Fruit fly (Drosophila melanogaster) whole organism, embryonic: ENCODE results near the gene CG5188.

Experiments
- Awh ChIP-seq: fragments of 200-800 bp; sonication (Bioruptor generic); IDR thresholded peaks from 2 replicates; pipeline ENCODE4, ENCODE4 v1.3.6; 2022; ENCODE audit warnings: missing biosample characterization, missing genetic modification characterization
- CG10462 ChIP-seq: fragments of 200-800 bp; sonication (Bioruptor generic); optimal IDR thresholded peaks from 2 replicates; lab custom pipeline; 2016; ENCODE audit warnings: missing biosample characterization, missing genetic modification characterization
- CG10959 ChIP-seq: fragments of 200-800 bp; sonication (Bioruptor generic); IDR thresholded peaks from 2 replicates; pipeline ENCODE4 v1.3.6; 2022; ENCODE audit warnings: missing biosample characterization, missing genetic modification characterization
- CG10979 ChIP-seq: fragments of 200-800 bp; sonication (Bioruptor generic); optimal IDR thresholded peaks from 2 replicates; lab custom pipeline; 2018; ENCODE audit warnings: missing biosample characterization, mild to moderate bottlenecking, missing genetic modification characterization, moderate library complexity
- CG11247 ChIP-seq: fragments of 200-800 bp; sonication (Bioruptor generic); IDR thresholded peaks from 2 replicates; pipeline ENCODE4 v1.3.6; 2022; ENCODE audit warnings: missing biosample characterization, missing genetic modification characterization
- CG14014 ChIP-seq: fragments of 200-800 bp; sonication (Bioruptor generic); IDR thresholded peaks from 2 replicates; pipeline ENCODE4 v1.3.6; 2022; ENCODE audit warnings: missing biosample characterization, missing genetic modification characterization
- CG14050 ChIP-seq: fragments of 200-800 bp; sonication (Bioruptor generic); IDR thresholded peaks from 3 replicates; pipeline ENCODE4 v1.3.6; 2022; ENCODE audit warnings: missing biosample characterization, missing genetic modification characterization
- CG14710 ChIP-seq: fragments of 200-800 bp; sonication (Bioruptor generic); optimal IDR thresholded peaks from 3 replicates; lab custom pipeline; 2019; ENCODE audit warnings: missing biosample characterization, mild to moderate bottlenecking, missing genetic modification characterization, moderate library complexity
- CG18011 ChIP-seq: fragments of 200-800 bp; sonication (Bioruptor generic); optimal IDR thresholded peaks from 2 replicates; lab custom pipeline; 2017; ENCODE audit warnings: missing biosample characterization, missing genetic modification characterization, mild to moderate bottlenecking, moderate library complexity, missing genotype
- CG18764 ChIP-seq: fragments of 200-800 bp; sonication (Bioruptor generic); optimal IDR thresholded peaks from 3 replicates; lab custom pipeline; 2016; ENCODE audit warnings: missing biosample characterization, missing genetic modification characterization
- CG2875 ChIP-seq: fragments of 200-800 bp; sonication (Bioruptor generic); optimal IDR thresholded peaks from 2 replicates; lab custom pipeline; 2017; ENCODE audit warnings: missing biosample characterization, mild to moderate bottlenecking, missing genetic modification characterization, missing genetic modification reagents
- CG2889 ChIP-seq: fragments of 200-800 bp; sonication (Bioruptor generic); IDR thresholded peaks from 3 replicates; pipeline ENCODE4 v1.3.6; 2022; ENCODE audit warnings: missing biosample characterization, missing genetic modification characterization
- CG31224 ChIP-seq: fragments of 200-800 bp; sonication (Bioruptor generic); IDR thresholded peaks from 2 replicates; pipeline ENCODE4 v1.3.6; 2022; ENCODE audit warnings: missing biosample characterization, missing genetic modification characterization
- CG32772 ChIP-seq: fragments of 200-800 bp; sonication (Bioruptor generic); IDR thresholded peaks from 2 replicates; pipeline ENCODE4 v1.3.6; 2022; ENCODE audit warnings: missing biosample characterization, missing genetic modification characterization
- CG3281 ChIP-seq: fragments of 200-800 bp; sonication (Bioruptor generic); optimal IDR thresholded peaks from 3 replicates; lab custom pipeline; 2017; ENCODE audit warnings: missing biosample characterization, mild to moderate bottlenecking, missing genetic modification characterization
- CG4404 ChIP-seq: fragments of 200-800 bp; sonication (Bioruptor generic); IDR thresholded peaks from 2 replicates; pipeline ENCODE4 v1.3.6; 2022; ENCODE audit warnings: missing biosample characterization, missing genetic modification characterization
- CG4617 ChIP-seq: fragments of 200-800 bp; sonication (Bioruptor generic); optimal IDR thresholded peaks from 3 replicates; lab custom pipeline; 2016; ENCODE audit warnings: missing biosample characterization, missing genetic modification characterization, borderline replicate concordance
- CG6689 ChIP-seq: fragments of 200-800 bp; sonication (Bioruptor generic); IDR thresholded peaks from 2 replicates; pipeline ENCODE4 v1.3.6; 2022; ENCODE audit warnings: missing biosample characterization, missing genetic modification characterization
- CG6813 ChIP-seq: fragments of 200-800 bp; sonication (Bioruptor generic); optimal IDR thresholded peaks from 2 replicates; lab custom pipeline; 2017; ENCODE audit warnings: missing biosample characterization, missing genetic modification characterization, mild to moderate bottlenecking, moderate library complexity, missing genetic modification reagents
- CG7372 ChIP-seq: fragments of 200-800 bp; sonication (Bioruptor generic); IDR thresholded peaks from 2 replicates; pipeline ENCODE4 v1.3.6; 2022; ENCODE audit warnings: missing biosample characterization, missing genetic modification characterization
- CG8388 ChIP-seq: fragments of 200-800 bp; sonication (Bioruptor generic); optimal IDR thresholded peaks from 2 replicates; lab custom pipeline; 2019; ENCODE audit warnings: missing biosample characterization, mild to moderate bottlenecking, missing genetic modification characterization, moderate library complexity
- CG8944 ChIP-seq: fragments of 200-800 bp; sonication (Bioruptor generic); optimal IDR thresholded peaks from 3 replicates; lab custom pipeline; 2016; ENCODE audit warnings: missing biosample characterization, missing genetic modification characterization
- Camta ChIP-seq: fragments of 200-800 bp; sonication (Bioruptor generic); optimal IDR thresholded peaks from 2 replicates; lab custom pipeline; 2016; ENCODE audit warnings: missing biosample characterization, missing genetic modification characterization
- Dad ChIP-seq: fragments of 200-800 bp; sonication (Bioruptor generic); optimal IDR thresholded peaks from 3 replicates; lab custom pipeline; 2016; ENCODE audit warnings: missing biosample characterization, missing genetic modification characterization
- Dfd ChIP-seq, 2 experiments: fragments of >200 bp; optimal IDR thresholded peaks; 2 replicates each; lab custom pipeline; 2017; ENCODE audit warnings: missing biosample characterization in 2 of 2, missing genetic modification characterization in 2 of 2
- Dip3 ChIP-seq: fragments of 200-800 bp; sonication (Bioruptor generic); optimal IDR thresholded peaks from 3 replicates; lab custom pipeline; 2016; ENCODE audit warnings: missing biosample characterization, missing genetic modification characterization
- HLH3B ChIP-seq: fragments of 200-800 bp; sonication (Bioruptor generic); IDR thresholded peaks from 2 replicates; pipeline ENCODE4 v1.3.6; 2022; ENCODE audit warnings: missing biosample characterization, missing genetic modification characterization
- HmgD ChIP-seq: fragments of 200-800 bp; sonication (Bioruptor generic); optimal IDR thresholded peaks from 3 replicates; lab custom pipeline; 2016; ENCODE audit warnings: missing biosample characterization, missing genetic modification characterization
- Hr3 ChIP-seq: fragments of 200-800 bp; sonication (Bioruptor generic); optimal IDR thresholded peaks from 3 replicates; lab custom pipeline; 2016; ENCODE audit warnings: missing biosample characterization, missing genetic modification characterization
- Hr78 ChIP-seq, 2 experiments: fragments of 200-800 bp in 1 of 2; fragments of >200 bp in 1 of 2; sonication (Bioruptor generic) in 1 of 2; optimal IDR thresholded peaks; 2 replicates each; lab custom pipeline; 2017 to 2019; ENCODE audit warnings: missing biosample characterization in 2 of 2, missing genetic modification characterization in 2 of 2, mild to moderate bottlenecking in 1 of 2, moderate library complexity in 1 of 2
- MESR4 ChIP-seq: fragments of 200-800 bp; sonication (Bioruptor generic); optimal IDR thresholded peaks from 2 replicates; lab custom pipeline; 2018; ENCODE audit warnings: missing biosample characterization, mild to moderate bottlenecking, missing genetic modification characterization, moderate library complexity
- Optix ChIP-seq: fragments of 200-800 bp; sonication (Bioruptor generic); IDR thresholded peaks from 3 replicates; pipeline ENCODE4 v1.3.6; 2022; ENCODE audit warnings: missing biosample characterization, missing genetic modification characterization
- Trl ChIP-seq, 3 experiments: fragments of >200 bp in 2 of 3; fragments of 200-800 bp in 1 of 3; sonication (Bioruptor generic) in 1 of 3; optimal IDR thresholded peaks; 2 replicates in 1 of 3; 3 replicates in 2 of 3; lab custom pipeline; 2016 to 2017; ENCODE audit warnings: missing biosample characterization in 1 of 3, missing genetic modification characterization in 1 of 3
- YL-1 ChIP-seq: fragments of 200-800 bp; sonication (Bioruptor generic); optimal IDR thresholded peaks from 3 replicates; lab custom pipeline; 2017; ENCODE audit warnings: missing biosample characterization, mild to moderate bottlenecking, missing genetic modification characterization
- ara ChIP-seq: fragments of 200-800 bp; sonication (Bioruptor generic); IDR thresholded peaks from 2 replicates; pipeline ENCODE4 v1.3.6; 2022; ENCODE audit warnings: missing biosample characterization, missing genetic modification characterization
- crp ChIP-seq, 2 experiments: fragments of 200-800 bp; sonication (Bioruptor generic); optimal IDR thresholded peaks; 2 replicates in 1 of 2; 3 replicates in 1 of 2; lab custom pipeline; 2017; ENCODE audit warnings: missing biosample characterization in 2 of 2, missing genetic modification characterization in 2 of 2, mild to moderate bottlenecking in 1 of 2, moderate library complexity in 1 of 2
- dimm ChIP-seq: fragments of 200-800 bp; sonication (Bioruptor generic); IDR thresholded peaks from 2 replicates; pipeline ENCODE4 v1.3.6; 2022; ENCODE audit warnings: missing biosample characterization, missing genetic modification characterization
- dmrt11E ChIP-seq: fragments of 200-800 bp; sonication (Bioruptor generic); optimal IDR thresholded peaks from 3 replicates; lab custom pipeline; 2018; ENCODE audit warnings: missing biosample characterization, mild to moderate bottlenecking, missing genetic modification characterization, moderate library complexity
- en ChIP-seq: fragments of 200-800 bp; sonication (Bioruptor generic); optimal IDR thresholded peaks from 2 replicates; lab custom pipeline; 2016; ENCODE audit warnings: missing biosample characterization, missing genetic modification characterization
- eyg ChIP-seq: fragments of 200-800 bp; sonication (Bioruptor generic); optimal IDR thresholded peaks from 3 replicates; lab custom pipeline; 2016; ENCODE audit warnings: missing biosample characterization, missing genetic modification characterization
- insv ChIP-seq, 2 experiments: fragments of 200-800 bp; sonication (Bioruptor generic); optimal IDR thresholded peaks; 3 replicates each; lab custom pipeline; 2016 to 2018; ENCODE audit warnings: missing biosample characterization in 2 of 2, missing genetic modification characterization in 2 of 2
- inv ChIP-seq: fragments of 200-800 bp; sonication (Bioruptor generic); IDR thresholded peaks from 2 replicates; pipeline ENCODE4 v1.3.6; 2022; ENCODE audit warnings: missing biosample characterization, missing genetic modification characterization; ENCODE audit not compliant: partially characterized antibody
- knrl ChIP-seq: fragments of 200-800 bp; sonication (Bioruptor generic); IDR thresholded peaks from 3 replicates; pipeline ENCODE4 v1.3.6; 2022; ENCODE audit warnings: missing biosample characterization, missing genetic modification characterization; ENCODE audit not compliant: partially characterized antibody
- mld ChIP-seq: fragments of 200-800 bp; sonication (Bioruptor generic); IDR thresholded peaks from 3 replicates; pipeline ENCODE4 v1.3.6; 2022; ENCODE audit warnings: missing biosample characterization, missing genetic modification characterization; ENCODE audit not compliant: partially characterized antibody
- nerfin-1 ChIP-seq: fragments of 200-800 bp; sonication (Bioruptor generic); optimal IDR thresholded peaks from 3 replicates; lab custom pipeline; 2019; ENCODE audit warnings: missing biosample characterization, mild to moderate bottlenecking, missing genetic modification characterization, moderate library complexity
- ro ChIP-seq: fragments of 200-800 bp; sonication (Bioruptor generic); IDR thresholded peaks from 2 replicates; pipeline ENCODE4 v1.3.6; 2022; ENCODE audit warnings: missing biosample characterization, missing genetic modification characterization
- sc ChIP-seq, 3 experiments: fragments of >200 bp in 2 of 3; fragments of 200-800 bp in 1 of 3; sonication (Bioruptor generic) in 1 of 3; optimal IDR thresholded peaks; 2 replicates in 2 of 3; 3 replicates in 1 of 3; lab custom pipeline; 2017; ENCODE audit warnings: mild to moderate bottlenecking in 1 of 3, missing biosample characterization in 1 of 3, missing genetic modification characterization in 1 of 3, missing genetic modification reagents in 1 of 3
- slou ChIP-seq: fragments of 200-800 bp; sonication (Bioruptor generic); optimal IDR thresholded peaks from 3 replicates; lab custom pipeline; 2016; ENCODE audit warnings: missing biosample characterization, missing genetic modification characterization
- stwl ChIP-seq: fragments of 200-800 bp; sonication (Bioruptor generic); optimal IDR thresholded peaks from 3 replicates; lab custom pipeline; 2018; ENCODE audit warnings: missing biosample characterization, mild to moderate bottlenecking, missing genetic modification characterization, moderate library complexity
- z ChIP-seq: fragments of 200-800 bp; sonication (Bioruptor generic); IDR thresholded peaks from 3 replicates; pipeline ENCODE4 v1.3.6; 2022; ENCODE audit warnings: missing biosample characterization, missing genetic modification characterization

CG5188 gene

dm6 chr2L:10426534-10427048, 2.0 kb upstream of the CG5188 start, which contains the start of the genes SmB and KdelR (continued):
- no peak for TF ChIP-seq eyg (GFP tag; lab: Kevin White, UChicago)
- TF ChIP-seq MESR4 (GFP tag; lab: Kevin White, UChicago), result peak; percentile 92
- TF ChIP-seq insv (GFP tag; optimal IDR thresholded peaks at IDR 0.05; lab: Kevin White, UChicago), result no peak
- no peak for TF ChIP-seq en
- TF ChIP-seq mld (GFP tag; lab: Robert Waterston, UW), result peak; percentile 76; the same call in 2 of the 3 replicates
- TF ChIP-seq CG3281 (GFP tag; lab: Kevin White, UChicago), result no peak
- TF ChIP-seq slou (GFP tag; lab: Kevin White, UChicago), result no peak
- no peak for TF ChIP-seq ara (GFP tag; lab: Robert Waterston, UW)
- no peak for TF ChIP-seq sc (optimal IDR thresholded peaks at IDR 0.05; lab: Kevin White, UChicago)
- no peak for TF ChIP-seq sc (GFP tag; optimal IDR thresholded peaks at IDR 0.05; lab: Kevin White, UChicago)
- TF ChIP-seq CG6813 (GFP tag; lab: Kevin White, UChicago), result no peak
- TF ChIP-seq HmgD (GFP tag; lab: Kevin White, UChicago), result no peak
- TF ChIP-seq CG2875, result no peak
- peak; percentile 40 for TF ChIP-seq nerfin-1
- TF ChIP-seq CG32772 (GFP tag; lab: Robert Waterston, UW), result no peak; the same call in 1 of the 2 replicates
- TF ChIP-seq CG6689 (GFP tag; lab: Robert Waterston, UW), result no peak
- TF ChIP-seq Dip3, result no peak
- no peak for TF ChIP-seq CG2889 (GFP tag; lab: Robert Waterston, UW)
- TF ChIP-seq Camta, result no peak
- TF ChIP-seq CG14014 (GFP tag; lab: Robert Waterston, UW), result no peak
- TF ChIP-seq HLH3B (GFP tag; lab: Robert Waterston, UW), result no peak
- TF ChIP-seq CG10959 (GFP tag; lab: Robert Waterston, UW), result no peak
- no peak for TF ChIP-seq CG18011 (GFP tag; lab: Kevin White, UChicago)
- TF ChIP-seq Hr78 (GFP tag; optimal IDR thresholded peaks at IDR 0.05; lab: Kevin White, UChicago), result no peak
- TF ChIP-seq stwl (tag; lab: Kevin White, UChicago), result peak; percentile 91
- no peak for TF ChIP-seq CG10462 (GFP tag; lab: Kevin White, UChicago)
- TF ChIP-seq ro (GFP tag; lab: Robert Waterston, UW), result no peak
- no peak for TF ChIP-seq Dfd (GFP tag; optimal IDR thresholded peaks at IDR 0.05; lab: Kevin White, UChicago)
- TF ChIP-seq CG10979 (tag; lab: Kevin White, UChicago), result no peak
- TF ChIP-seq CG14710 (tag; lab: Kevin White, UChicago), result peak; percentile 87
- no peak for TF ChIP-seq CG14050 (GFP tag; lab: Robert Waterston, UW)
- TF ChIP-seq CG18764 (GFP tag; lab: Kevin White, UChicago), result no peak
- peak; percentile 69 for TF ChIP-seq knrl (GFP tag; lab: Robert Waterston, UW)
- no peak for TF ChIP-seq CG4404 (GFP tag; lab: Robert Waterston, UW)
- no peak for TF ChIP-seq CG7372 (GFP tag; lab: Robert Waterston, UW)
- no peak for TF ChIP-seq Hr3
- peak in 1 of 2 experiments; percentile 54 for TF ChIP-seq crp (GFP tag; optimal IDR thresholded peaks at IDR 0.05; lab: Kevin White, UChicago)
- TF ChIP-seq Trl (optimal IDR thresholded peaks at IDR 0.05; lab: Kevin White, UChicago), result no peak
- TF ChIP-seq Trl (GFP tag; optimal IDR thresholded peaks at IDR 0.05; lab: Kevin White, UChicago), result peak; percentile 24
- TF ChIP-seq dmrt11E, result no peak
- TF ChIP-seq CG4617 (GFP tag; lab: Kevin White, UChicago), result peak; percentile 18
- no peak for TF ChIP-seq Awh (GFP tag; lab: Robert Waterston, UW)
- TF ChIP-seq CG8388 (GFP tag; lab: Kevin White, UChicago), result peak; percentile 21
- TF ChIP-seq Dad (GFP tag; lab: Kevin White, UChicago), result peak; percentile 4
- TF ChIP-seq z (GFP tag; lab: Robert Waterston, UW), result no peak
- TF ChIP-seq Optix (GFP tag; lab: Robert Waterston, UW), result no peak
- no peak for TF ChIP-seq dimm
- peak; percentile 65; the same call in 1 of the 2 replicates for TF ChIP-seq inv (GFP tag; lab: Robert Waterston, UW)
- no peak for TF ChIP-seq CG11247 (GFP tag; lab: Robert Waterston, UW)
- TF ChIP-seq CG8944 (GFP tag; lab: Kevin White, UChicago), result no peak
- TF ChIP-seq YL-1 (GFP tag; lab: Kevin White, UChicago), result peak; percentile 89
- TF ChIP-seq CG31224 (GFP tag; lab: Robert Waterston, UW), result no peak
